Worm (Caenorhabditis elegans) whole organism, L4 larva: ENCODE data around the gene F20C5.6.

Experiments used
- D1046.2 ChIP-seq: fragments of 200-800 bp; sonication (Bioruptor generic); IDR thresholded peaks from 2 replicates; pipeline ENCODE4 v1.3.6; 2022; ENCODE audit warnings: missing genetic modification characterization, missing compliant biosample characterization
- F26F4.8 ChIP-seq: fragments of 200-800 bp; sonication (Bioruptor generic); conservative IDR thresholded peaks from 2 replicates; pipeline ENCODE4 v1.3.6; 2022; ENCODE audit warnings: missing genetic modification characterization, missing compliant biosample characterization
- F44E2.7 ChIP-seq: fragments of 200-800 bp; sonication (Bioruptor generic); IDR thresholded peaks from 2 replicates; pipeline ENCODE4 v2.1.2; 2022; ENCODE audit warnings: missing genetic modification characterization, missing compliant biosample characterization
- T20F7.1 ChIP-seq: fragments of 200-800 bp; sonication (Bioruptor generic); optimal IDR thresholded peaks from 2 replicates; lab custom pipeline; 2018; ENCODE audit warnings: mild to moderate bottlenecking, missing genetic modification characterization, missing compliant biosample characterization
- T26A8.4 ChIP-seq: fragments of 200-800 bp; sonication (Bioruptor generic); IDR thresholded peaks from 2 replicates; pipeline ENCODE4 v1.3.6; 2022; ENCODE audit warnings: missing genetic modification characterization, missing compliant biosample characterization
- Y75B8A.6 ChIP-seq: fragments of 200-800 bp; sonication (Bioruptor generic); IDR thresholded peaks from 2 replicates; pipeline ENCODE4 v1.3.6; 2022; ENCODE audit warnings: missing genetic modification reagents, missing genetic modification characterization, missing compliant biosample characterization
- aha-1 ChIP-seq: fragments of 150-350 bp; peaks from one replicate; lab custom pipeline; 2014; ENCODE audit warnings: missing biosample characterization, missing genetic modification characterization
- ama-1 ChIP-seq: fragments of 150-350 bp; optimal IDR thresholded peaks from 2 replicates; lab custom pipeline; 2014; ENCODE audit warnings: inconsistent platforms, mixed read lengths
- arid-1 ChIP-seq: fragments of 200-800 bp; sonication (Bioruptor generic); conservative IDR thresholded peaks from 2 replicates; pipeline ENCODE4 v1.3.6; 2022; ENCODE audit warnings: missing genetic modification reagents, missing genetic modification characterization, missing compliant biosample characterization
- ceh-28 ChIP-seq: fragments of 150-350 bp; optimal IDR thresholded peaks from 2 replicates; lab custom pipeline; 2014; ENCODE audit warnings: missing biosample characterization, missing genetic modification reagents, missing genetic modification characterization
- cey-2 ChIP-seq: sonication (generic microtip); optimal IDR thresholded peaks from 3 replicates; lab custom pipeline; 2017; ENCODE audit warnings: missing genetic modification characterization, mild to moderate bottlenecking, missing compliant biosample characterization, antibody characterized with exemption, borderline replicate concordance; ENCODE audit not compliant: insufficient read depth
- ctbp-1 ChIP-seq: fragments of 200-800 bp; sonication (Bioruptor generic); IDR thresholded peaks from 2 replicates; pipeline ENCODE4 v1.3.6; 2022; ENCODE audit warnings: missing genetic modification reagents, missing genetic modification characterization, missing compliant biosample characterization
- daf-12 ChIP-seq: fragments of 150-350 bp; optimal IDR thresholded peaks from 2 replicates; lab custom pipeline; 2014; ENCODE audit warnings: missing biosample characterization, missing genetic modification reagents, missing genetic modification characterization
- daf-16 ChIP-seq, 3 experiments: sonication (generic microtip); optimal IDR thresholded peaks; 2 replicates each; lab custom pipeline; 2016 to 2017; ENCODE audit warnings: missing genetic modification characterization in 3 of 3, missing genetic modification reagents in 3 of 3, mild to moderate bottlenecking in 2 of 3, missing compliant biosample characterization in 2 of 3, missing biosample characterization in 1 of 3, moderate library complexity in 1 of 3
- daf-8 ChIP-seq: fragments of 200-800 bp; sonication (Bioruptor generic); IDR thresholded peaks from 2 replicates; pipeline ENCODE4 v1.3.6; 2022; ENCODE audit warnings: missing genetic modification characterization, missing compliant biosample characterization
- dmd-6 ChIP-seq: fragments of 200-800 bp; sonication (Bioruptor generic); IDR thresholded peaks from 2 replicates; pipeline ENCODE4 v1.3.6; 2022; ENCODE audit warnings: missing genetic modification reagents, missing genetic modification characterization, missing compliant biosample characterization
- dmd-8 ChIP-seq: fragments of 200-800 bp; sonication (Bioruptor generic); IDR thresholded peaks from 2 replicates; pipeline ENCODE4 v1.3.6; 2022; ENCODE audit warnings: missing genetic modification characterization, missing compliant biosample characterization
- dmd-9 ChIP-seq: fragments of 200-800 bp; sonication (Bioruptor generic); IDR thresholded peaks from 2 replicates; pipeline ENCODE4 v1.3.6; 2022; ENCODE audit warnings: missing genetic modification reagents, missing genetic modification characterization, missing compliant biosample characterization
- dve-1 ChIP-seq: sonication (generic microtip); optimal IDR thresholded peaks from 2 replicates; lab custom pipeline; 2017; ENCODE audit warnings: antibody characterized with exemption, mild to moderate bottlenecking, missing genetic modification characterization, missing compliant biosample characterization; ENCODE audit not compliant: insufficient read depth
- egl-27 ChIP-seq: sonication (generic microtip); optimal IDR thresholded peaks from 3 replicates; lab custom pipeline; 2017; ENCODE audit warnings: missing biosample characterization, missing genetic modification reagents, missing genetic modification characterization
- gei-8 ChIP-seq: fragments of 200-800 bp; sonication (Bioruptor generic); optimal IDR thresholded peaks from 2 replicates; lab custom pipeline; 2018; ENCODE audit warnings: mild to moderate bottlenecking, missing genetic modification characterization, missing compliant biosample characterization
- hif-1 ChIP-seq, 2 experiments: sonication (generic microtip); optimal IDR thresholded peaks; 2 replicates each; lab custom pipeline; 2016 to 2017; ENCODE audit warnings: missing compliant biosample characterization in 2 of 2, missing genetic modification characterization in 2 of 2, missing genetic modification reagents in 2 of 2, missing genotype in 2 of 2, mild to moderate bottlenecking in 1 of 2
- hlh-30 ChIP-seq: sonication (generic microtip); optimal IDR thresholded peaks from 2 replicates; lab custom pipeline; 2017; ENCODE audit warnings: antibody characterized with exemption, mild to moderate bottlenecking, missing genetic modification characterization, missing compliant biosample characterization; ENCODE audit not compliant: insufficient read depth
- jun-1 ChIP-seq: fragments of 150-350 bp; optimal IDR thresholded peaks from 2 replicates; lab custom pipeline; 2014; ENCODE audit warnings: missing biosample characterization, missing genetic modification reagents, missing genetic modification characterization
- lin-13 ChIP-seq: fragments of 150-350 bp; optimal IDR thresholded peaks from 2 replicates; lab custom pipeline; 2014; ENCODE audit warnings: missing biosample characterization, missing genetic modification reagents, missing genetic modification characterization
- lin-38 ChIP-seq: fragments of 200-800 bp; sonication (Bioruptor generic); IDR thresholded peaks from 2 replicates; pipeline ENCODE4 v1.3.6; 2022; ENCODE audit warnings: missing genetic modification reagents, missing genetic modification characterization, missing compliant biosample characterization
- lsy-2 ChIP-seq, 2 experiments: fragments of 150-350 bp in 1 of 2; sonication (generic microtip) in 1 of 2; optimal IDR thresholded peaks; 2 replicates each; lab custom pipeline; 2014 to 2017; ENCODE audit warnings: missing biosample characterization in 2 of 2, missing genetic modification characterization in 2 of 2
- mep-1 ChIP-seq: fragments of 150-350 bp; sonication (generic microtip); optimal IDR thresholded peaks from 3 replicates; lab custom pipeline; 2014; ENCODE audit warnings: missing biosample characterization, missing genetic modification characterization
- mxl-2 ChIP-seq: fragments of 200-800 bp; sonication (Bioruptor generic); conservative IDR thresholded peaks from 2 replicates; pipeline ENCODE4 v1.3.6; 2022; ENCODE audit warnings: missing genetic modification reagents, missing genetic modification characterization, missing compliant biosample characterization
- nhr-11 ChIP-seq: fragments of 150-350 bp; optimal IDR thresholded peaks from 2 replicates; lab custom pipeline; 2014; ENCODE audit warnings: missing biosample characterization, missing genetic modification characterization
- nhr-28 ChIP-seq: fragments of 150-350 bp; optimal IDR thresholded peaks from 2 replicates; lab custom pipeline; 2014; ENCODE audit warnings: missing biosample characterization, missing genetic modification characterization
- nhr-42 ChIP-seq: fragments of 200-800 bp; sonication (Bioruptor generic); IDR thresholded peaks from 2 replicates; pipeline ENCODE4 v1.3.6; 2022; ENCODE audit warnings: missing genetic modification characterization, missing compliant biosample characterization
- nhr-48 ChIP-seq: sonication (generic microtip); optimal IDR thresholded peaks from 2 replicates; lab custom pipeline; 2016; ENCODE audit warnings: mild to moderate bottlenecking, missing genetic modification characterization, missing compliant biosample characterization
- php-3 ChIP-seq: fragments of 200-800 bp; sonication (Bioruptor generic); IDR thresholded peaks from 2 replicates; pipeline ENCODE4 v1.3.6; 2022; ENCODE audit warnings: missing genetic modification reagents, missing genetic modification characterization, missing compliant biosample characterization
- rbr-2 ChIP-seq: sonication (generic microtip); optimal IDR thresholded peaks from 2 replicates; lab custom pipeline; 2016; ENCODE audit warnings: missing genotype, missing genetic modification characterization, missing compliant biosample characterization
- saeg-2 ChIP-seq: fragments of 200-800 bp; sonication (Bioruptor generic); IDR thresholded peaks from 2 replicates; pipeline ENCODE4 v1.3.6; 2022; ENCODE audit warnings: missing genetic modification reagents, missing genetic modification characterization, missing compliant biosample characterization
- set-16 ChIP-seq: fragments of 200-800 bp; sonication (Bioruptor generic); IDR thresholded peaks from 2 replicates; pipeline ENCODE4 v1.3.6; 2022; ENCODE audit warnings: missing genetic modification reagents, missing genetic modification characterization, missing compliant biosample characterization
- snpc-1.2 ChIP-seq: fragments of 200-800 bp; sonication (Bioruptor generic); IDR thresholded peaks from 2 replicates; pipeline ENCODE4 v1.3.6; 2022; ENCODE audit warnings: missing genetic modification reagents, missing genetic modification characterization, missing compliant biosample characterization
- spr-3 ChIP-seq: fragments of 200-800 bp; sonication (Bioruptor generic); optimal IDR thresholded peaks from 2 replicates; lab custom pipeline; 2018; ENCODE audit warnings: mild to moderate bottlenecking, missing genetic modification characterization, missing compliant biosample characterization
- tag-97 ChIP-seq: fragments of 200-800 bp; sonication (Bioruptor generic); IDR thresholded peaks from 2 replicates; pipeline ENCODE4 v1.3.6; 2022; ENCODE audit warnings: missing genetic modification characterization, missing compliant biosample characterization
- unc-130 ChIP-seq: sonication (generic microtip); optimal IDR thresholded peaks from 2 replicates; lab custom pipeline; 2016; ENCODE audit warnings: missing genetic modification reagents, missing genetic modification characterization, missing compliant biosample characterization
- unc-39 ChIP-seq: sonication (generic microtip); optimal IDR thresholded peaks from 2 replicates; lab custom pipeline; 2017; ENCODE audit warnings: missing biosample characterization, missing genetic modification characterization
- zag-1 ChIP-seq: fragments of 150-350 bp; optimal IDR thresholded peaks from 2 replicates; lab custom pipeline; 2014; ENCODE audit warnings: missing biosample characterization, missing genetic modification characterization
- zfp-3 ChIP-seq: fragments of 200-800 bp; sonication (Bioruptor generic); conservative IDR thresholded peaks from 2 replicates; pipeline ENCODE4 v1.3.6; 2022; ENCODE audit warnings: missing genetic modification reagents, missing genetic modification characterization, missing compliant biosample characterization
- zip-2 ChIP-seq: fragments of 150-350 bp; optimal IDR thresholded peaks from 2 replicates; lab custom pipeline; 2014; ENCODE audit warnings: missing biosample characterization, missing genetic modification characterization
- ztf-11 ChIP-seq: fragments of 150-350 bp; optimal IDR thresholded peaks from 2 replicates; lab custom pipeline; 2014; ENCODE audit warnings: missing biosample characterization, missing genetic modification characterization
- ztf-7 ChIP-seq: fragments of 150-350 bp; optimal IDR thresholded peaks from 2 replicates; lab custom pipeline; 2014; ENCODE audit warnings: missing biosample characterization, missing genetic modification characterization

F20C5.6 gene

DNA sequence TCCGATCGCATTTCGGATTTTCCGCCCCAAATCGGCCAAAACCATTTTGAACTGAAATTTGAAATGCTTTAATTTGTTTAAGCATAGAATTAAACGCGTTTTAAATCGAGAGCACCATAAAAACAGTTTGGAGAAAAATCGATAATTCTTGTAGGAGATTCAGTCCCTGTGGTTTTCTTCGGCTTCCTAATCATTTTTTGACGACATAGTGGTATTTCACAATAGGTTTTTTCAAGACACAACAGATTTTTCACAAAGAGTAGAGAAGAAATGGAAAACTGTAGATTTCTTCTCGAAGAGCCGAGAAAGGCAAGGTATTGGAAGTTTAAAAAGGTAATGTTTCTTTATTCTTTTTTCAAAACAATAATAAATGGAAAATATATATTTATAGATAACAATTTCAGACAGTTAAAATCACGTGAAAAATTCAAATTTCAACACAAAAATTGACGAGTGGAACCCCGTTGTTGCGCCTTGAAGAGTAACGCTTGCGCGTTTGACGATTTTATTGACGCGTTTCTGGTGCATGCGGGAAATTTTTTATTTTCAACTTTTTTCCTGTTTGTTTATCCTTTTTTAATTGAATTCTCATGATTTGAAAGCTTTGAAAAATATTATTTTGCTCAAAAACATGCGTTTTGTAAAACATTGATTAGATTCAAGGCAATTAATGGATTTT is 29.2 kb downstream of the F20C5.6 start, which contains the start of gene F21D5.7 (continued):
- no peak for TF ChIP-seq egl-27
- peak; percentile 86 for TF ChIP-seq T20F7.1 (GFP tag; lab: Kevin White, UChicago)
- no peak for TF ChIP-seq F44E2.7 (GFP tag; lab: Robert Waterston, UW)
- no peak for TF ChIP-seq D1046.2 (GFP tag; lab: Robert Waterston, UW)
- TF ChIP-seq zag-1 (tag; lab: Kevin White, UChicago) = no peak
- peak; percentile 64 for TF ChIP-seq rbr-2
- TF ChIP-seq spr-3 (GFP tag; lab: Kevin White, UChicago) = no peak
- no peak for TF ChIP-seq set-16
- peak; percentile 56 for TF ChIP-seq nhr-28 (tag; lab: Kevin White, UChicago)
- peak in 1 of 2 experiments; percentile 44 for TF ChIP-seq hif-1 (tag; optimal IDR thresholded peaks at IDR 0.05; lab: Kevin White, UChicago)
- TF ChIP-seq hlh-30 (tag; lab: Kevin White, UChicago) = peak; percentile 90
- TF ChIP-seq zip-2 (tag; lab: Kevin White, UChicago) = no peak
- TF ChIP-seq cey-2 (tag; lab: Kevin White, UChicago) = no peak
- peak; percentile 35 for TF ChIP-seq lin-13 (GFP tag; lab: Kevin White, UChicago)
- no peak for TF ChIP-seq unc-39 (tag; lab: Kevin White, UChicago)
- peak in 1 of 2 experiments; percentile 90 for TF ChIP-seq lsy-2 (tag; optimal IDR thresholded peaks at IDR 0.05; lab: Kevin White, UChicago)
- TF ChIP-seq arid-1 (GFP tag; lab: Robert Waterston, UW) = no peak
- TF ChIP-seq nhr-11 (tag; lab: Kevin White, UChicago) = peak; percentile 12
- TF ChIP-seq nhr-48 (tag; lab: Kevin White, UChicago) = peak; percentile 13
- peak; percentile 72 for TF ChIP-seq ztf-7 (tag; lab: Kevin White, UChicago)
- no peak for TF ChIP-seq ztf-11 (tag; lab: Kevin White, UChicago)
- TF ChIP-seq dmd-9 (GFP tag; lab: Robert Waterston, UW) = no peak
- TF ChIP-seq unc-130 (GFP tag; lab: Kevin White, UChicago) = peak; percentile 18
- TF ChIP-seq zfp-3 = peak; percentile 35; the same call in 1 of the 2 replicates
- TF ChIP-seq dmd-8 (GFP tag; lab: Robert Waterston, UW) = no peak
- no peak for TF ChIP-seq saeg-2
- peak; percentile 33 for TF ChIP-seq ceh-28 (tag; lab: Kevin White, UChicago)
- TF ChIP-seq daf-12 = no peak
- TF ChIP-seq gei-8 (GFP tag; lab: Kevin White, UChicago) = no peak
- TF ChIP-seq php-3 (GFP tag; lab: Robert Waterston, UW) = peak; percentile 80
- no peak for TF ChIP-seq nhr-42 (GFP tag; lab: Robert Waterston, UW)
- no peak for TF ChIP-seq ama-1 (lab: Kevin White, UChicago)
- TF ChIP-seq snpc-1.2 = peak; percentile 53; the same call in 1 of the 2 replicates
- peak; percentile 77 for TF ChIP-seq lin-38 (GFP tag; lab: Robert Waterston, UW)
- TF ChIP-seq dve-1 (tag; lab: Kevin White, UChicago) = peak; percentile 91
- no peak for TF ChIP-seq daf-8
- no peak; the same call in none of the 2 replicates for TF ChIP-seq dmd-6 (GFP tag; lab: Robert Waterston, UW)
- TF ChIP-seq F26F4.8 (GFP tag; lab: Robert Waterston, UW) = no peak
- TF ChIP-seq ctbp-1 (GFP tag; lab: Robert Waterston, UW) = peak; percentile 24; the same call in 1 of the 2 replicates

DNA sequence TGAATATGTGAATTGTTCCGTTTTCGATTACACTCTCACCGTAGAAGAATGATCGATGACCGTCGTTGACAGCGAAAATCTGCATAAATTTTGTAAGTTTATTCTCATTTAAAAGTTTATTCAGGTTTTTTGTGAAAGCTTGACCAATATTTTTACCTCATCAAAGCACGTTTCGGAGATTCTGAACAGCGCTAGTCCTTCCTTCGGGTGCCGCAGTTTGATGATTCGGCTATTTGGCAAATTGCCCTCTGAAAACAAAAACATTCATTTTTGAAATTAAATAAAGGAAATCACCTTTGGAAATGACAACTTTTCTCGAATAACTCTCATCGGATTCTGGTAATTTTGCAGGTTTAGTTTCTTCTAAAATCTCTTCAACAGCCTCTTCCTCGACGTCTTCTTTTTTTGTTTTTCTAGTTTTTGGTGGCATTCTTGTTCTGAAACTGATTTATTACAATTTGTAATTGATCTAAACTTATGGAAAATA is 32.0 kb downstream of the F20C5.6 start, which contains the start of gene F21D5.6:
Gene F21D5.6, minus strand, starts transcription at position 437 of the 487 bp plus-strand sequence.
- peak; percentile 9 for TF ChIP-seq mep-1 (tag; lab: Kevin White, UChicago)
- peak; percentile 18 for TF ChIP-seq dve-1 (tag; lab: Kevin White, UChicago)
- no peak for TF ChIP-seq daf-16 (GFP tag; optimal IDR thresholded peaks at IDR 0.05; lab: Kevin White, UChicago)
- peak; percentile 27 for TF ChIP-seq daf-16 (tag; optimal IDR thresholded peaks at IDR 0.05; lab: Kevin White, UChicago)
- no peak for TF ChIP-seq tag-97 (GFP tag; lab: Robert Waterston, UW)
- peak; percentile 30; the same call in 1 of the 2 replicates for TF ChIP-seq lin-38 (GFP tag; lab: Robert Waterston, UW)
- no peak for TF ChIP-seq Y75B8A.6 (GFP tag; lab: Robert Waterston, UW)
- no peak for TF ChIP-seq jun-1 (tag; lab: Kevin White, UChicago)
- TF ChIP-seq aha-1 (tag; lab: Kevin White, UChicago) = peak; percentile 65
- TF ChIP-seq T26A8.4 (GFP tag; lab: Robert Waterston, UW) = peak; percentile 66; the same call in 1 of the 2 replicates
- no peak for TF ChIP-seq mxl-2 (GFP tag; lab: Robert Waterston, UW)
- no peak for TF ChIP-seq ceh-28 (tag; lab: Kevin White, UChicago)
